Fruit fly (Drosophila melanogaster): ENCODE measurements around the gene CG31816.

Gene CG31816

dm6 chr2L:16537049-16537459, 5.3 kb upstream of the CG31816 start (continued):
- TF ChIP-seq CG11762 (GFP tag; optimal IDR thresholded peaks at IDR 0.05; ENCODE audit: insufficient read depth), result peak; percentile 13
- peak; percentile 6 for TF ChIP-seq Met (GFP tag; optimal IDR thresholded peaks at IDR 0.05)
- TF ChIP-seq CG7368 (GFP tag; optimal IDR thresholded peaks at IDR 0.05), result no peak
- TF ChIP-seq achi (GFP tag; optimal IDR thresholded peaks at IDR 0.05), result peak; percentile 11
- no peak for TF ChIP-seq Blimp-1 (GFP tag; optimal IDR thresholded peaks at IDR 0.05)
- no peak for TF ChIP-seq Eip93F (GFP tag; optimal IDR thresholded peaks at IDR 0.05)
- TF ChIP-seq CG9139 (GFP tag; optimal IDR thresholded peaks at IDR 0.05), result no peak
- no peak for TF ChIP-seq Eip75B (GFP tag; optimal IDR thresholded peaks at IDR 0.05)
- TF ChIP-seq Hr4 (GFP tag; optimal IDR thresholded peaks at IDR 0.05), result peak; percentile 27
- TF ChIP-seq CG8632 (GFP tag; optimal IDR thresholded peaks at IDR 0.05), result peak; percentile 56
- TF ChIP-seq CG10631 (GFP tag; optimal IDR thresholded peaks at IDR 0.05), result peak; percentile 40
- TF ChIP-seq CG8119 (GFP tag; IDR thresholded peaks at IDR 0.05), result peak; percentile 54; the same call in 2 of the 3 replicates
- peak; percentile 65 for TF ChIP-seq CG3032 (tag; optimal IDR thresholded peaks at IDR 0.05)
- TF ChIP-seq salr (GFP tag; optimal IDR thresholded peaks at IDR 0.05), result peak in 1 of 2 experiments; percentile 10
- TF ChIP-seq Smox (GFP tag; optimal IDR thresholded peaks at IDR 0.05), result no peak
- peak; percentile 21 for TF ChIP-seq Ets96B (tag; optimal IDR thresholded peaks at IDR 0.05)
- no peak for TF ChIP-seq CG11902 (GFP tag; optimal IDR thresholded peaks at IDR 0.05)
- peak; percentile 25 for TF ChIP-seq acj6 (GFP tag; optimal IDR thresholded peaks at IDR 0.05)
- TF ChIP-seq vri (GFP tag; optimal IDR thresholded peaks at IDR 0.05), result no peak
- TF ChIP-seq Sox102F (GFP tag; optimal IDR thresholded peaks at IDR 0.05), result no peak
- no peak for TF ChIP-seq CG10669 (GFP tag; optimal IDR thresholded peaks at IDR 0.05)
- TF ChIP-seq OdsH (GFP tag; optimal IDR thresholded peaks at IDR 0.05), result no peak
- no peak for TF ChIP-seq CG31627 (GFP tag; optimal IDR thresholded peaks at IDR 0.05)
- no peak for TF ChIP-seq lz (GFP tag; optimal IDR thresholded peaks at IDR 0.05)
- no peak for TF ChIP-seq CG1621 (tag; optimal IDR thresholded peaks at IDR 0.05)
- no peak for TF ChIP-seq cyc (GFP tag; optimal IDR thresholded peaks at IDR 0.05)
- TF ChIP-seq CG6808 (GFP tag; optimal IDR thresholded peaks at IDR 0.05), result peak; percentile 2
- no peak for TF ChIP-seq CG6163 (GFP tag; IDR thresholded peaks at IDR 0.05)
- TF ChIP-seq CG8319 (GFP tag; optimal IDR thresholded peaks at IDR 0.05), result no peak
- no peak for TF ChIP-seq Gug (GFP tag; IDR thresholded peaks at IDR 0.05)
- peak; percentile 58 for TF ChIP-seq CG32006 (GFP tag; optimal IDR thresholded peaks at IDR 0.05)
- no peak for TF ChIP-seq Hr39 (GFP tag; optimal IDR thresholded peaks at IDR 0.05)
- no peak for TF ChIP-seq pdm3 (GFP tag; optimal IDR thresholded peaks at IDR 0.05)
- no peak for TF ChIP-seq topi (GFP tag; optimal IDR thresholded peaks at IDR 0.05)
- TF ChIP-seq CG4318 (GFP tag; optimal IDR thresholded peaks at IDR 0.05), result peak; percentile 24
- TF ChIP-seq eg (GFP tag; IDR thresholded peaks at IDR 0.05), result peak; percentile 40; the same call in 2 of the 3 replicates
- TF ChIP-seq Lpt (GFP tag; optimal IDR thresholded peaks at IDR 0.05), result no peak
- TF ChIP-seq spab (GFP tag; optimal IDR thresholded peaks at IDR 0.05), result peak; percentile 24
- no peak for TF ChIP-seq fd85E (GFP tag; optimal IDR thresholded peaks at IDR 0.05)

- no peak for TF ChIP-seq ss (GFP tag; optimal IDR thresholded peaks at IDR 0.05)
- TF ChIP-seq Eip78C (GFP tag), result peak; percentile 62
- peak; percentile 29 for TF ChIP-seq fkh (GFP tag; optimal IDR thresholded peaks at IDR 0.05)
Observed at dm6 chr2L:16538134-16538533, 4.2 kb upstream of the CG31816 start.
